Fruit fly (Drosophila melanogaster) whole organism, prepupa: Measurements from ENCODE around the gene CG32026.

Experiments
- Blimp-1 ChIP-seq: fragments of 200-800 bp; sonication (Bioruptor generic); optimal IDR thresholded peaks from 3 replicates; lab custom pipeline; 2017; ENCODE audit warnings: missing biosample characterization, missing genetic modification characterization, mild to moderate bottlenecking, moderate library complexity, missing genetic modification reagents
- CG10631 ChIP-seq: fragments of 200-800 bp; sonication (Bioruptor generic); optimal IDR thresholded peaks from 2 replicates; lab custom pipeline; 2016; ENCODE audit warnings: missing biosample characterization, missing genetic modification characterization
- CG11762 ChIP-seq: fragments of 200-800 bp; sonication (Bioruptor generic); optimal IDR thresholded peaks from 3 replicates; lab custom pipeline; 2016; ENCODE audit warnings: missing biosample characterization, missing genetic modification characterization; ENCODE audit not compliant: insufficient read depth
- CG15336 ChIP-seq: fragments of 200-800 bp; sonication (Bioruptor generic); IDR thresholded peaks from 2 replicates; pipeline ENCODE4 v1.3.6; 2022; ENCODE audit warnings: missing biosample characterization, missing genetic modification characterization
- CG16779 ChIP-seq: fragments of 200-800 bp; sonication (Bioruptor generic); optimal IDR thresholded peaks from 3 replicates; lab custom pipeline; 2017; ENCODE audit warnings: missing biosample characterization, mild to moderate bottlenecking, missing genetic modification characterization
- CG3032 ChIP-seq: fragments of 200-800 bp; optimal IDR thresholded peaks from 2 replicates; lab custom pipeline; 2019; ENCODE audit warnings: missing biosample characterization, mild to moderate bottlenecking, missing genetic modification characterization, moderate library complexity
- CG34406 ChIP-seq: fragments of 200-800 bp; sonication (Bioruptor generic); optimal IDR thresholded peaks from 3 replicates; lab custom pipeline; 2016; ENCODE audit warnings: missing biosample characterization, missing genetic modification characterization
- CG3919 ChIP-seq: fragments of 200-800 bp; sonication (Bioruptor generic); optimal IDR thresholded peaks from 3 replicates; lab custom pipeline; 2016; ENCODE audit warnings: missing biosample characterization, missing genetic modification characterization
- CG4318 ChIP-seq: fragments of 200-800 bp; sonication (Bioruptor generic); optimal IDR thresholded peaks from 3 replicates; lab custom pipeline; 2017; ENCODE audit warnings: missing biosample characterization, mild to moderate bottlenecking, missing genetic modification characterization
- CG6163 ChIP-seq: fragments of 200-800 bp; sonication (Bioruptor generic); IDR thresholded peaks from 3 replicates; pipeline ENCODE4 v1.3.6; 2022; ENCODE audit warnings: missing biosample characterization, missing genetic modification characterization
- CG6276 ChIP-seq: fragments of 200-800 bp; sonication (Bioruptor generic); optimal IDR thresholded peaks from 2 replicates; lab custom pipeline; 2017; ENCODE audit warnings: missing biosample characterization, mild to moderate bottlenecking, missing genetic modification characterization
- CG6792 ChIP-seq: fragments of 200-800 bp; sonication (Bioruptor generic); optimal IDR thresholded peaks from 3 replicates; lab custom pipeline; 2016; ENCODE audit warnings: missing biosample characterization, missing genetic modification characterization
- CG6808 ChIP-seq: fragments of 200-800 bp; sonication (Bioruptor generic); optimal IDR thresholded peaks from 3 replicates; lab custom pipeline; 2017; ENCODE audit warnings: missing biosample characterization, missing genetic modification characterization, mild to moderate bottlenecking, moderate library complexity, missing genetic modification reagents
- CG6854 ChIP-seq: fragments of 200-800 bp; sonication (Bioruptor generic); optimal IDR thresholded peaks from 2 replicates; lab custom pipeline; 2017; ENCODE audit warnings: missing biosample characterization, mild to moderate bottlenecking, missing genetic modification characterization
- CG7368 ChIP-seq: fragments of 200-800 bp; sonication (Bioruptor generic); optimal IDR thresholded peaks from 3 replicates; lab custom pipeline; 2016; ENCODE audit warnings: missing biosample characterization, missing genetic modification characterization
- CG8119 ChIP-seq: fragments of 200-800 bp; sonication (Bioruptor generic); IDR thresholded peaks from 3 replicates; pipeline ENCODE4 v1.3.6; 2022; ENCODE audit warnings: missing biosample characterization, missing genetic modification characterization
- CG8319 ChIP-seq: fragments of 200-800 bp; sonication (Bioruptor generic); optimal IDR thresholded peaks from 3 replicates; lab custom pipeline; 2016; ENCODE audit warnings: missing biosample characterization, missing genetic modification characterization
- CG8632 ChIP-seq: fragments of 200-800 bp; sonication (Bioruptor generic); optimal IDR thresholded peaks from 3 replicates; lab custom pipeline; 2016; ENCODE audit warnings: missing biosample characterization, missing genetic modification characterization
- CG9139 ChIP-seq: fragments of 200-800 bp; sonication (Bioruptor generic); optimal IDR thresholded peaks from 3 replicates; lab custom pipeline; 2017; ENCODE audit warnings: missing biosample characterization, mild to moderate bottlenecking, missing genetic modification characterization
- Eip75B ChIP-seq: fragments of 200-800 bp; sonication (Bioruptor generic); optimal IDR thresholded peaks from 3 replicates; lab custom pipeline; 2016; ENCODE audit warnings: missing biosample characterization, missing genetic modification characterization
- Eip78C ChIP-seq: fragments of 200-800 bp; sonication (Bioruptor generic); peaks from one replicate; lab custom pipeline; 2016; ENCODE audit warnings: missing biosample characterization, missing genetic modification characterization
- Eip93F ChIP-seq: fragments of 200-800 bp; sonication (Bioruptor generic); optimal IDR thresholded peaks from 2 replicates; lab custom pipeline; 2016; ENCODE audit warnings: missing biosample characterization, mild to moderate bottlenecking, missing genetic modification characterization
- Ets21C ChIP-seq: fragments of 200-800 bp; sonication (Bioruptor generic); optimal IDR thresholded peaks from 3 replicates; lab custom pipeline; 2016; ENCODE audit warnings: missing biosample characterization, missing genetic modification characterization
- Ets96B ChIP-seq: fragments of 200-800 bp; optimal IDR thresholded peaks from 2 replicates; lab custom pipeline; 2019; ENCODE audit warnings: missing biosample characterization, mild to moderate bottlenecking, missing genetic modification characterization, moderate library complexity
- Gug ChIP-seq: fragments of 200-800 bp; sonication (Bioruptor generic); IDR thresholded peaks from 2 replicates; pipeline ENCODE4 v1.3.6; 2022; ENCODE audit warnings: missing biosample characterization, missing genetic modification characterization
- Hr38 ChIP-seq: sonication (Bioruptor generic); optimal IDR thresholded peaks from 2 replicates; lab custom pipeline; 2016; ENCODE audit warnings: missing biosample characterization, missing genetic modification characterization
- Hr39 ChIP-seq: fragments of 200-800 bp; sonication (Bioruptor generic); optimal IDR thresholded peaks from 2 replicates; lab custom pipeline; 2016; ENCODE audit warnings: missing biosample characterization, missing genetic modification characterization
- Hr4 ChIP-seq: fragments of 200-800 bp; sonication (Bioruptor generic); optimal IDR thresholded peaks from 3 replicates; lab custom pipeline; 2016; ENCODE audit warnings: missing biosample characterization, missing genetic modification characterization
- Met ChIP-seq: fragments of 200-800 bp; sonication (Bioruptor generic); optimal IDR thresholded peaks from 3 replicates; lab custom pipeline; 2016; ENCODE audit warnings: missing biosample characterization, missing genetic modification characterization
- Smox ChIP-seq: fragments of 200-800 bp; sonication (Bioruptor generic); optimal IDR thresholded peaks from 3 replicates; lab custom pipeline; 2016; ENCODE audit warnings: missing biosample characterization, missing genetic modification characterization
- Sox102F ChIP-seq: fragments of 200-800 bp; sonication (Bioruptor generic); optimal IDR thresholded peaks from 2 replicates; lab custom pipeline; 2016; ENCODE audit warnings: missing biosample characterization, mild to moderate bottlenecking, missing genetic modification characterization
- Sox14 ChIP-seq: fragments of 200-800 bp; sonication (Bioruptor generic); optimal IDR thresholded peaks from 3 replicates; lab custom pipeline; 2016; ENCODE audit warnings: missing biosample characterization, missing genetic modification characterization
- Sox15 ChIP-seq: fragments of 200-800 bp; sonication (Bioruptor generic); optimal IDR thresholded peaks from 3 replicates; lab custom pipeline; 2016; ENCODE audit warnings: missing biosample characterization, missing genetic modification characterization
- achi ChIP-seq: fragments of 200-800 bp; sonication (Bioruptor generic); optimal IDR thresholded peaks from 3 replicates; lab custom pipeline; 2016; ENCODE audit warnings: missing biosample characterization, missing genetic modification characterization
- acj6 ChIP-seq: fragments of 200-800 bp; sonication (Bioruptor generic); optimal IDR thresholded peaks from 3 replicates; lab custom pipeline; 2016; ENCODE audit warnings: missing biosample characterization, missing genetic modification characterization
- dac ChIP-seq: fragments of 200-800 bp; sonication (Bioruptor generic); optimal IDR thresholded peaks from 2 replicates; lab custom pipeline; 2017; ENCODE audit warnings: missing biosample characterization, mild to moderate bottlenecking, missing genetic modification characterization
- dsx ChIP-seq: fragments of 200-800 bp; optimal IDR thresholded peaks from 3 replicates; lab custom pipeline; 2019; ENCODE audit warnings: missing biosample characterization, mild to moderate bottlenecking, missing genetic modification characterization, moderate library complexity; ENCODE audit not compliant: poor library complexity, severe bottlenecking
- eg ChIP-seq: fragments of 200-800 bp; sonication (Bioruptor generic); IDR thresholded peaks from 3 replicates; pipeline ENCODE4 v1.3.6; 2022; ENCODE audit warnings: missing biosample characterization, missing genetic modification characterization
- esn ChIP-seq: fragments of 200-800 bp; sonication (Bioruptor generic); optimal IDR thresholded peaks from 2 replicates; lab custom pipeline; 2016; ENCODE audit warnings: missing biosample characterization, mild to moderate bottlenecking, missing genetic modification characterization, moderate library complexity
- fd59A ChIP-seq: fragments of 200-800 bp; sonication (Bioruptor generic); optimal IDR thresholded peaks from 2 replicates; lab custom pipeline; 2017; ENCODE audit warnings: missing biosample characterization, mild to moderate bottlenecking, missing genetic modification characterization, missing genetic modification reagents
- fd85E ChIP-seq: fragments of 200-800 bp; sonication (Bioruptor generic); optimal IDR thresholded peaks from 3 replicates; lab custom pipeline; 2016; ENCODE audit warnings: missing biosample characterization, missing genetic modification characterization
- fkh ChIP-seq: fragments of 200-800 bp; sonication (Bioruptor generic); optimal IDR thresholded peaks from 3 replicates; lab custom pipeline; 2017; ENCODE audit warnings: missing biosample characterization, mild to moderate bottlenecking, missing genetic modification characterization, moderate library complexity
- lz ChIP-seq: fragments of 200-800 bp; sonication (Bioruptor generic); optimal IDR thresholded peaks from 3 replicates; lab custom pipeline; 2016; ENCODE audit warnings: missing biosample characterization, missing genetic modification characterization
- net ChIP-seq: fragments of 200-800 bp; sonication (Bioruptor generic); optimal IDR thresholded peaks from 3 replicates; lab custom pipeline; 2016; ENCODE audit warnings: missing biosample characterization, missing genetic modification characterization
- pdm3 ChIP-seq: fragments of 200-800 bp; sonication (Bioruptor generic); optimal IDR thresholded peaks from 3 replicates; lab custom pipeline; 2016; ENCODE audit warnings: missing biosample characterization, missing genetic modification characterization
- salr ChIP-seq, 2 experiments: fragments of 200-800 bp; sonication (Bioruptor generic); optimal IDR thresholded peaks; 3 replicates each; lab custom pipeline; 2016 to 2018; ENCODE audit warnings: missing biosample characterization in 2 of 2, missing genetic modification characterization in 2 of 2, mild to moderate bottlenecking in 1 of 2
- spab ChIP-seq: fragments of 200-800 bp; sonication (Bioruptor generic); optimal IDR thresholded peaks from 2 replicates; lab custom pipeline; 2017; ENCODE audit warnings: missing biosample characterization, mild to moderate bottlenecking, missing genetic modification characterization, missing genetic modification reagents
- ss ChIP-seq, 2 experiments: fragments of 200-800 bp; sonication (Bioruptor generic); optimal IDR thresholded peaks; 2 replicates in 1 of 2; 3 replicates in 1 of 2; lab custom pipeline; 2017 to 2018; ENCODE audit warnings: mild to moderate bottlenecking in 2 of 2, missing biosample characterization in 2 of 2, missing genetic modification characterization in 2 of 2, moderate library complexity in 1 of 2
- svp ChIP-seq: fragments of 200-800 bp; sonication (Bioruptor generic); peaks from one replicate; lab custom pipeline; 2016; ENCODE audit warnings: missing biosample characterization, missing genetic modification characterization
- topi ChIP-seq: fragments of 200-800 bp; sonication (Bioruptor generic); optimal IDR thresholded peaks from 3 replicates; lab custom pipeline; 2016; ENCODE audit warnings: missing biosample characterization, missing genetic modification characterization
- vri ChIP-seq: fragments of 200-800 bp; sonication (Bioruptor generic); optimal IDR thresholded peaks from 3 replicates; lab custom pipeline; 2016; ENCODE audit warnings: missing biosample characterization, mild to moderate bottlenecking, missing genetic modification characterization

CG32026 gene

DNA sequence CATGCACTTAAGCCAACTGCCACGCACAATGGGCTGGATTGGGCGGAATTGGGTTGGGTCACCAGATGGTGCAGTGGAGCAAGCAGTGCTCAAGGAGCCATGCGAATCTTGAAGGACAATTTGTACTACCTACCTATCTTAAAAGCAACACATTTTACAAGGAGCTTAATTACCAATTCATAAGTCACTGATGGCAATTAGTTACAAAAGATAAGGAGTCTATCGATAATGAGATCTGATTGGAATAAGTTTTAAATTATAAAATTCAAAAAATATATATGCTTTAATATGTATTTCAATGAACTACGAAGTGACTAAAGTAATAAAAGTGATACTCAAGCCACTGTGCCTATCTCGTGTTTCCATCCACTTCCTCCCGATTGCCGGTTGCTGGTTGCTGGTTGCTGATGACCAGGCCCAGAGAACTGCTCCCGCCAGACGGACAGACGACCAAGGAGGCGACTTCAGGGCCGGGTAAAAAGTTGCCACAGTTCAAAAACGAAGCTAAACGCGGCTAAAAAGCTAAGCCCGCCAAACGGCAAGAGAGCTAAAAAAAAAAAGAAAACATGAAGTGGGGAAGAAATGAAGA, 45.6 kb downstream of the CG32026 start:
- TF ChIP-seq CG9139 (GFP tag; lab: Kevin White, UChicago) (no peak), Ets96B (tag; lab: Kevin White, UChicago) (peak; percentile 69), Blimp-1 (no peak), Smox (peak; percentile 47), ss (GFP tag; optimal IDR thresholded peaks at IDR 0.05; lab: Kevin White, UChicago) (peak; percentile 60 to 65), Eip78C (peak; percentile 93), CG8632 (GFP tag; lab: Kevin White, UChicago) (peak; percentile 36), Gug (GFP tag; lab: Robert Waterston, UW) (no peak), CG3919 (GFP tag; lab: Kevin White, UChicago) (peak; percentile 60), Eip93F (no peak), Sox102F (GFP tag; lab: Kevin White, UChicago) (peak; percentile 12), CG3032 (tag; lab: Kevin White, UChicago) (peak; percentile 61), CG7368 (GFP tag; lab: Kevin White, UChicago) (no peak), net (GFP tag; lab: Kevin White, UChicago) (peak; percentile 59), Met (GFP tag; lab: Kevin White, UChicago) (peak; percentile 50), CG6808 (GFP tag; lab: Kevin White, UChicago) (peak; percentile 73), CG6276 (GFP tag; lab: Kevin White, UChicago) (peak; percentile 29), CG8319 (peak; percentile 6), CG10631 (GFP tag; lab: Kevin White, UChicago) (peak; percentile 73), CG11762 (GFP tag; lab: Kevin White, UChicago) (peak; percentile 1), CG4318 (peak; percentile 58), fd59A (peak; percentile 61), CG34406 (GFP tag; lab: Kevin White, UChicago) (peak; percentile 46), Hr4 (GFP tag; lab: Kevin White, UChicago) (peak; percentile 39), Eip75B (peak; percentile 46), CG6163 (GFP tag; lab: Robert Waterston, UW) (peak; percentile 59; the same call in 1 of the 3 replicates), CG8119 (GFP tag; lab: Robert Waterston, UW) (peak; percentile 52; the same call in 1 of the 3 replicates), achi (GFP tag; lab: Kevin White, UChicago) (peak; percentile 76), Hr39 (GFP tag; lab: Kevin White, UChicago) (peak; percentile 13), CG6792 (GFP tag; lab: Kevin White, UChicago) (peak; percentile 34), dac (GFP tag; lab: Kevin White, UChicago) (no peak), CG6854 (GFP tag; lab: Kevin White, UChicago) (no peak), eg (GFP tag; lab: Robert Waterston, UW) (0 out of 3 replicates have a peak, but pooled peaks have one; percentile 31), Ets21C (GFP tag; lab: Kevin White, UChicago) (no peak), Sox15 (GFP tag; lab: Kevin White, UChicago) (peak; percentile 9), esn (GFP tag; lab: Kevin White, UChicago) (peak; percentile 49), svp (GFP tag; lab: Kevin White, UChicago) (no peak), fd85E (GFP tag; lab: Kevin White, UChicago) (no peak), topi (GFP tag; lab: Kevin White, UChicago) (peak; percentile 14), Hr38 (GFP tag; lab: Kevin White, UChicago) (no peak), spab (GFP tag; lab: Kevin White, UChicago) (peak; percentile 71), Sox14 (peak; percentile 60), CG16779 (tag; lab: Kevin White, UChicago) (peak; percentile 43), dsx (GFP tag; lab: Kevin White, UChicago) (no peak), fkh (GFP tag; lab: Kevin White, UChicago) (no peak), pdm3 (GFP tag; lab: Kevin White, UChicago) (peak; percentile 55), lz (GFP tag; lab: Kevin White, UChicago) (peak; percentile 10), acj6 (GFP tag; lab: Kevin White, UChicago) (peak; percentile 54), CG15336 (GFP tag; lab: Robert Waterston, UW) (peak; percentile 37; the same call in 1 of the 2 replicates), salr (GFP tag; optimal IDR thresholded peaks at IDR 0.05; lab: Kevin White, UChicago) (peak; percentile 40 to 73), vri (peak; percentile 19)
